Fruit fly (Drosophila melanogaster): ENCODE data around the gene CG4593.

dm6 chrX:6996965-6997652, 16.6 kb upstream of the CG4593 start:
- TF ChIP-seq psq (optimal IDR thresholded peaks at IDR 0.05), result no peak
- no peak for TF ChIP-seq h (optimal IDR thresholded peaks at IDR 0.05)
- TF ChIP-seq insv (optimal IDR thresholded peaks at IDR 0.05), result no peak
- no peak for TF ChIP-seq Sin3A (optimal IDR thresholded peaks at IDR 0.05)

Measured in Kc167 (cell line).